Worm (Caenorhabditis elegans) whole organism, L2 larva: ENCODE measurements around the gene Y48A6C.8.

Experiments
- C34F6.9 ChIP-seq: fragments of 150-350 bp; optimal IDR thresholded peaks from 2 replicates; lab custom pipeline; 2014; ENCODE audit warnings: missing biosample characterization, missing genetic modification characterization
- R02D3.7 ChIP-seq: fragments of 150-350 bp; optimal IDR thresholded peaks from 2 replicates; lab custom pipeline; 2014; ENCODE audit warnings: missing biosample characterization, missing genetic modification characterization
- Y55F3AM.14 ChIP-seq: fragments of 200-800 bp; sonication (Bioruptor generic); optimal IDR thresholded peaks from 2 replicates; lab custom pipeline; 2018; ENCODE audit warnings: mild to moderate bottlenecking, missing genetic modification characterization, missing compliant biosample characterization
- ZK546.5 ChIP-seq: sonication (generic microtip); optimal IDR thresholded peaks from 2 replicates; lab custom pipeline; 2017; ENCODE audit warnings: missing biosample characterization, missing genetic modification characterization
- aly-2 ChIP-seq: fragments of 150-350 bp; optimal IDR thresholded peaks from 2 replicates; lab custom pipeline; 2014; ENCODE audit warnings: missing biosample characterization, missing genetic modification characterization
- ceh-16 ChIP-seq: fragments of 150-350 bp; optimal IDR thresholded peaks from 2 replicates; lab custom pipeline; 2014; ENCODE audit warnings: missing biosample characterization, missing genetic modification characterization
- ceh-82 ChIP-seq: fragments of 150-350 bp; optimal IDR thresholded peaks from 2 replicates; lab custom pipeline; 2014; ENCODE audit warnings: missing biosample characterization, missing genetic modification characterization
- crh-2 ChIP-seq: sonication (generic microtip); optimal IDR thresholded peaks from 2 replicates; lab custom pipeline; 2017; ENCODE audit warnings: missing biosample characterization, missing genetic modification characterization
- dmd-4 ChIP-seq: sonication (generic microtip); optimal IDR thresholded peaks from 2 replicates; lab custom pipeline; 2017; ENCODE audit warnings: missing biosample characterization, missing genetic modification characterization
- egl-27 ChIP-seq: sonication (generic microtip); optimal IDR thresholded peaks from 3 replicates; lab custom pipeline; 2017; ENCODE audit warnings: missing biosample characterization, missing genetic modification reagents, missing genetic modification characterization
- fos-1 ChIP-seq: fragments of 150-350 bp; optimal IDR thresholded peaks from 2 replicates; lab custom pipeline; 2014; ENCODE audit warnings: missing biosample characterization, missing genetic modification characterization
- gmeb-1 ChIP-seq: fragments of 150-350 bp; optimal IDR thresholded peaks from 2 replicates; lab custom pipeline; 2014; ENCODE audit warnings: missing biosample characterization, missing genetic modification characterization
- lin-11 ChIP-seq: fragments of 150-350 bp; sonication (generic microtip); optimal IDR thresholded peaks from 2 replicates; lab custom pipeline; 2014; ENCODE audit warnings: missing biosample characterization, missing genetic modification characterization, inconsistent platforms, mixed read lengths
- lin-13 ChIP-seq: fragments of 150-350 bp; optimal IDR thresholded peaks from 2 replicates; lab custom pipeline; 2014; ENCODE audit warnings: missing biosample characterization, missing genetic modification reagents, missing genetic modification characterization
- lin-39 ChIP-seq: fragments of 150-350 bp; optimal IDR thresholded peaks from 2 replicates; lab custom pipeline; 2014; ENCODE audit warnings: missing biosample characterization, missing genetic modification reagents, missing genetic modification characterization
- lsy-2 ChIP-seq, 2 experiments: fragments of 150-350 bp in 1 of 2; sonication (generic microtip) in 1 of 2; optimal IDR thresholded peaks; 2 replicates each; lab custom pipeline; 2014 to 2017; ENCODE audit warnings: missing biosample characterization in 2 of 2, missing genetic modification characterization in 2 of 2
- mbf-1 ChIP-seq: sonication (generic microtip); optimal IDR thresholded peaks from 2 replicates; lab custom pipeline; 2017; ENCODE audit warnings: missing biosample characterization, missing genetic modification characterization
- mdl-1 ChIP-seq, 2 experiments: fragments of 150-350 bp in 1 of 2; sonication (generic microtip) in 1 of 2; optimal IDR thresholded peaks; 2 replicates each; lab custom pipeline; 2017; ENCODE audit warnings: missing biosample characterization in 2 of 2, missing genetic modification characterization in 2 of 2
- nhr-10 ChIP-seq: sonication (generic microtip); optimal IDR thresholded peaks from 2 replicates; lab custom pipeline; 2017; ENCODE audit warnings: missing biosample characterization, missing genetic modification characterization
- nhr-11 ChIP-seq: fragments of 150-350 bp; optimal IDR thresholded peaks from 2 replicates; lab custom pipeline; 2014; ENCODE audit warnings: missing biosample characterization, missing genetic modification characterization
- nhr-12 ChIP-seq: fragments of 150-350 bp; optimal IDR thresholded peaks from 2 replicates; lab custom pipeline; 2014; ENCODE audit warnings: missing biosample characterization, missing genetic modification characterization
- nhr-21 ChIP-seq: fragments of 150-350 bp; optimal IDR thresholded peaks from 2 replicates; lab custom pipeline; 2014; ENCODE audit warnings: missing biosample characterization, missing genetic modification characterization
- nhr-237 ChIP-seq: fragments of 150-350 bp; optimal IDR thresholded peaks from 2 replicates; lab custom pipeline; 2014; ENCODE audit warnings: missing biosample characterization, missing genetic modification characterization
- nhr-25 ChIP-seq: fragments of 150-350 bp; sonication (generic microtip); optimal IDR thresholded peaks from 3 replicates; lab custom pipeline; 2014; ENCODE audit warnings: missing biosample characterization, missing genetic modification characterization
- nhr-6 ChIP-seq: fragments of 150-350 bp; optimal IDR thresholded peaks from 2 replicates; lab custom pipeline; 2014; ENCODE audit warnings: missing biosample characterization, missing genetic modification characterization
- nhr-77 ChIP-seq: fragments of 150-350 bp; optimal IDR thresholded peaks from 2 replicates; lab custom pipeline; 2014; ENCODE audit warnings: missing biosample characterization, missing genetic modification characterization
- sem-4 ChIP-seq: fragments of 150-350 bp; optimal IDR thresholded peaks from 2 replicates; lab custom pipeline; 2014; ENCODE audit warnings: missing biosample characterization, missing genetic modification reagents, missing genetic modification characterization
- skn-1 ChIP-seq: sonication (generic microtip); optimal IDR thresholded peaks from 2 replicates; lab custom pipeline; 2017; ENCODE audit warnings: missing biosample characterization, missing genetic modification characterization
- sma-3 ChIP-seq: sonication (generic microtip); optimal IDR thresholded peaks from 2 replicates; lab custom pipeline; 2016; ENCODE audit warnings: missing genetic modification reagents, missing genetic modification characterization, missing compliant biosample characterization
- sma-9 ChIP-seq, 2 experiments: fragments of 150-350 bp in 1 of 2; sonication (generic microtip) in 1 of 2; optimal IDR thresholded peaks; 2 replicates each; lab custom pipeline; 2014 to 2016; ENCODE audit warnings: missing genetic modification characterization in 2 of 2, mild to moderate bottlenecking in 1 of 2, missing biosample characterization in 1 of 2, missing compliant biosample characterization in 1 of 2, missing genetic modification reagents in 1 of 2, moderate library complexity in 1 of 2
- snpc-4 ChIP-seq: fragments of 150-350 bp; optimal IDR thresholded peaks from 2 replicates; lab custom pipeline; 2014; ENCODE audit warnings: missing biosample characterization, missing genetic modification characterization
- unc-39 ChIP-seq: fragments of 150-350 bp; optimal IDR thresholded peaks from 2 replicates; lab custom pipeline; 2014; ENCODE audit warnings: missing biosample characterization, missing genetic modification characterization
- unc-55 ChIP-seq: fragments of 150-350 bp; sonication (generic microtip); optimal IDR thresholded peaks from 3 replicates; lab custom pipeline; 2014; ENCODE audit warnings: missing biosample characterization, missing genetic modification reagents, missing genetic modification characterization
- zag-1 ChIP-seq: fragments of 150-350 bp; optimal IDR thresholded peaks from 2 replicates; lab custom pipeline; 2014; ENCODE audit warnings: missing biosample characterization, missing genetic modification characterization
- ztf-11 ChIP-seq: sonication (generic microtip); optimal IDR thresholded peaks from 2 replicates; lab custom pipeline; 2017; ENCODE audit warnings: missing biosample characterization, missing genetic modification characterization
- ztf-4 ChIP-seq: fragments of 150-350 bp; optimal IDR thresholded peaks from 2 replicates; lab custom pipeline; 2014; ENCODE audit warnings: missing biosample characterization, missing genetic modification characterization

The Y48A6C.8 gene

ce11 chrIII:11127528-11127927 lies at the start of gene Y48A6C.8:
TSS of gene Y48A6C.8 (minus strand) at chrIII:11127628.
- TF ChIP-seq lin-13 (GFP tag; lab: Kevin White, UChicago) = no peak
- no peak for TF ChIP-seq nhr-10 (tag; lab: Kevin White, UChicago)
- no peak for TF ChIP-seq aly-2 (tag; lab: Kevin White, UChicago)
- no peak for TF ChIP-seq sma-3
- TF ChIP-seq unc-55 (GFP tag; lab: Kevin White, UChicago) = no peak
- TF ChIP-seq crh-2 (tag; lab: Kevin White, UChicago) = no peak
- no peak for TF ChIP-seq ztf-11
- no peak for TF ChIP-seq ZK546.5 (tag; lab: Kevin White, UChicago)
- no peak for TF ChIP-seq skn-1 (tag; lab: Kevin White, UChicago)
- no peak for TF ChIP-seq fos-1 (tag; lab: Kevin White, UChicago)
- TF ChIP-seq, all 48 proteins: peak for 0

- TF ChIP-seq crh-2 (tag; lab: Kevin White, UChicago) (no peak), snpc-4 (no peak), nhr-12 (tag; lab: Kevin White, UChicago) (no peak), sma-9 (GFP tag; optimal IDR thresholded peaks at IDR 0.05; lab: Kevin White, UChicago) (no peak), sma-9 (tag; optimal IDR thresholded peaks at IDR 0.05; lab: Kevin White, UChicago) (no peak), ZK546.5 (tag; lab: Kevin White, UChicago) (no peak), R02D3.7 (tag; lab: Kevin White, UChicago) (no peak), sem-4 (tag; lab: Kevin White, UChicago) (no peak), aly-2 (tag; lab: Kevin White, UChicago) (no peak), nhr-6 (tag; lab: Kevin White, UChicago) (no peak), dmd-4 (tag; lab: Kevin White, UChicago) (no peak), nhr-10 (tag; lab: Kevin White, UChicago) (no peak), ceh-82 (tag; lab: Kevin White, UChicago) (no peak), lsy-2 (tag; optimal IDR thresholded peaks at IDR 0.05; lab: Kevin White, UChicago) (no peak)
Measured at ce11 chrIII:11175642-11176217, 48.3 kb upstream of the Y48A6C.8 start.

- no peak for TF ChIP-seq ZK546.5 (tag; lab: Kevin White, UChicago)
- no peak for TF ChIP-seq zag-1 (tag; lab: Kevin White, UChicago)
- TF ChIP-seq nhr-77 = no peak
- TF ChIP-seq skn-1 (tag; lab: Kevin White, UChicago) = no peak
- TF ChIP-seq nhr-21 (tag; lab: Kevin White, UChicago) = no peak
Measured at ce11 chrIII:11172232-11172713, 44.8 kb upstream of the Y48A6C.8 start.

ce11 chrIII:11170509-11170908 lies 43.1 kb upstream of the Y48A6C.8 start:
- TF ChIP-seq sma-3 = no peak
- no peak for TF ChIP-seq Y55F3AM.14 (GFP tag; lab: Kevin White, UChicago)
- TF ChIP-seq C34F6.9 (tag; lab: Kevin White, UChicago) = no peak
- no peak for TF ChIP-seq lsy-2 (tag; optimal IDR thresholded peaks at IDR 0.05; lab: Kevin White, UChicago)
- TF ChIP-seq skn-1 (tag; lab: Kevin White, UChicago) = no peak
- no peak for TF ChIP-seq mdl-1 (tag; optimal IDR thresholded peaks at IDR 0.05; lab: Kevin White, UChicago)
- no peak for TF ChIP-seq crh-2 (tag; lab: Kevin White, UChicago)
- no peak for TF ChIP-seq nhr-6 (tag; lab: Kevin White, UChicago)
- TF ChIP-seq unc-55 (GFP tag; lab: Kevin White, UChicago) = no peak
- no peak for TF ChIP-seq ztf-4 (tag; lab: Kevin White, UChicago)
- no peak for TF ChIP-seq sem-4 (tag; lab: Kevin White, UChicago)
- no peak for TF ChIP-seq ceh-16 (tag; lab: Kevin White, UChicago)
- no peak for TF ChIP-seq snpc-4

ce11 chrIII:11169680-11170079 lies 42.3 kb upstream of the Y48A6C.8 start:
- TF ChIP-seq nhr-11 (tag; lab: Kevin White, UChicago) (no peak), gmeb-1 (tag; lab: Kevin White, UChicago) (no peak), unc-39 (tag; lab: Kevin White, UChicago) (no peak), egl-27 (no peak), lin-11 (tag; lab: Kevin White, UChicago) (no peak), nhr-77 (no peak), ZK546.5 (tag; lab: Kevin White, UChicago) (no peak), lin-39 (tag; lab: Kevin White, UChicago) (no peak), nhr-6 (tag; lab: Kevin White, UChicago) (no peak), ceh-16 (tag; lab: Kevin White, UChicago) (no peak), snpc-4 (no peak), nhr-25 (no peak), dmd-4 (tag; lab: Kevin White, UChicago) (no peak), fos-1 (tag; lab: Kevin White, UChicago) (no peak), mbf-1 (tag; lab: Kevin White, UChicago) (no peak), nhr-237 (tag; lab: Kevin White, UChicago) (no peak), zag-1 (tag; lab: Kevin White, UChicago) (no peak), sem-4 (tag; lab: Kevin White, UChicago) (no peak)
